Fruit fly (Drosophila melanogaster) whole organism, pupa: Measurements from ENCODE around the gene ValRS-m.

ENCODE experiments used
- CG12605 ChIP-seq: fragments of 200-800 bp; sonication (Bioruptor generic); IDR thresholded peaks from 2 replicates; pipeline ENCODE4 v1.3.6; 2022; ENCODE audit warnings: missing biosample characterization, missing genetic modification characterization
- CG15710 ChIP-seq: fragments of 200-800 bp; sonication (Bioruptor generic); optimal IDR thresholded peaks from 2 replicates; lab custom pipeline; 2018; ENCODE audit warnings: missing biosample characterization, mild to moderate bottlenecking, missing genetic modification characterization, moderate library complexity
- CG17806 ChIP-seq: fragments of 200-800 bp; sonication (Bioruptor generic); optimal IDR thresholded peaks from 2 replicates; lab custom pipeline; 2018; ENCODE audit warnings: missing biosample characterization, mild to moderate bottlenecking, missing genetic modification characterization, moderate library complexity
- CG32121 ChIP-seq: fragments of 200-800 bp; sonication (Bioruptor generic); IDR thresholded peaks from 2 replicates; pipeline ENCODE4 v1.3.6; 2022; ENCODE audit warnings: missing biosample characterization, missing genetic modification characterization
- CG4496 ChIP-seq: fragments of 200-800 bp; sonication (Bioruptor generic); IDR thresholded peaks from 3 replicates; pipeline ENCODE4 v1.3.6; 2022; ENCODE audit warnings: missing biosample characterization, missing genetic modification characterization
- CG8159 ChIP-seq: fragments of 200-800 bp; sonication (Bioruptor generic); optimal IDR thresholded peaks from 3 replicates; lab custom pipeline; 2018; ENCODE audit warnings: missing biosample characterization, mild to moderate bottlenecking, missing genetic modification characterization, moderate library complexity
- CG8301 ChIP-seq: fragments of 200-800 bp; sonication (Bioruptor generic); optimal IDR thresholded peaks from 2 replicates; lab custom pipeline; 2018; ENCODE audit warnings: missing biosample characterization, mild to moderate bottlenecking, missing genetic modification characterization
- Ets98B ChIP-seq: fragments of 200-800 bp; sonication (Bioruptor generic); IDR thresholded peaks from 2 replicates; pipeline ENCODE4 v1.3.6; 2022; ENCODE audit warnings: missing biosample characterization, missing genetic modification characterization
- Snoo ChIP-seq: fragments of 200-800 bp; sonication (Bioruptor generic); optimal IDR thresholded peaks from 3 replicates; lab custom pipeline; 2017; ENCODE audit warnings: missing biosample characterization, mild to moderate bottlenecking, missing genetic modification characterization, inconsistent platforms
- fd96Ca ChIP-seq: fragments of 200-800 bp; sonication (Bioruptor generic); IDR thresholded peaks from 3 replicates; pipeline ENCODE4 v1.3.6; 2022; ENCODE audit warnings: missing biosample characterization, missing genetic modification characterization
- rn ChIP-seq: fragments of 200-800 bp; sonication (Bioruptor generic); IDR thresholded peaks from 2 replicates; pipeline ENCODE4 v1.3.6; 2022; ENCODE audit warnings: missing biosample characterization, missing genetic modification characterization

DNA sequence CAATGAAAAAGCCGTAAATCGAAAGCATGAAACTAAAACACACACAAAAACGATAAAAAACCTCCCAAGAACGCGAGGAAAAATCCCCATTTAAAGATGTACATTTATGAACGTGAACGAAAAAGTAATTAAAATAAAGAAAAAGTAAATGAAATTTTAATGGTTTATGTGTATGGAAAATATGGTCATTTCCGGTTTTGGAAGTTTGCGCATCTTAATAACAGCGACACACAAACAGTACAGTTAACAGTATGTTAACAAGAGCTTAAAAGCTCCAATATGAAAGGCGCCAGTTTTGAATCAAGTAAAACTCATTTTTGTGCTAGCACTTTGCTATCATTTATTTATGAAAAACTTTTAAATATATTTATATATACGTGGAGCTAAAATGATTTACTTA lies 32.7 kb downstream of the ValRS-m start:
- no peak for TF ChIP-seq rn (GFP tag; lab: Robert Waterston, UW)
- no peak for TF ChIP-seq Ets98B
- no peak for TF ChIP-seq CG4496
- TF ChIP-seq fd96Ca (GFP tag; lab: Robert Waterston, UW), result no peak
- TF ChIP-seq CG17806 (tag; lab: Kevin White, UChicago), result no peak
- TF ChIP-seq CG15710, result no peak
- TF ChIP-seq CG8159 (tag; lab: Kevin White, UChicago), result no peak
- no peak for TF ChIP-seq Snoo (tag; lab: Kevin White, UChicago)
- TF ChIP-seq CG32121 (GFP tag; lab: Robert Waterston, UW), result no peak
- TF ChIP-seq CG12605 (GFP tag; lab: Robert Waterston, UW), result no peak
- no peak for TF ChIP-seq CG8301 (tag; lab: Kevin White, UChicago)
